Comparison of ENCODE assay signal across 1 worm cellular context in the genomic region with DNA sequence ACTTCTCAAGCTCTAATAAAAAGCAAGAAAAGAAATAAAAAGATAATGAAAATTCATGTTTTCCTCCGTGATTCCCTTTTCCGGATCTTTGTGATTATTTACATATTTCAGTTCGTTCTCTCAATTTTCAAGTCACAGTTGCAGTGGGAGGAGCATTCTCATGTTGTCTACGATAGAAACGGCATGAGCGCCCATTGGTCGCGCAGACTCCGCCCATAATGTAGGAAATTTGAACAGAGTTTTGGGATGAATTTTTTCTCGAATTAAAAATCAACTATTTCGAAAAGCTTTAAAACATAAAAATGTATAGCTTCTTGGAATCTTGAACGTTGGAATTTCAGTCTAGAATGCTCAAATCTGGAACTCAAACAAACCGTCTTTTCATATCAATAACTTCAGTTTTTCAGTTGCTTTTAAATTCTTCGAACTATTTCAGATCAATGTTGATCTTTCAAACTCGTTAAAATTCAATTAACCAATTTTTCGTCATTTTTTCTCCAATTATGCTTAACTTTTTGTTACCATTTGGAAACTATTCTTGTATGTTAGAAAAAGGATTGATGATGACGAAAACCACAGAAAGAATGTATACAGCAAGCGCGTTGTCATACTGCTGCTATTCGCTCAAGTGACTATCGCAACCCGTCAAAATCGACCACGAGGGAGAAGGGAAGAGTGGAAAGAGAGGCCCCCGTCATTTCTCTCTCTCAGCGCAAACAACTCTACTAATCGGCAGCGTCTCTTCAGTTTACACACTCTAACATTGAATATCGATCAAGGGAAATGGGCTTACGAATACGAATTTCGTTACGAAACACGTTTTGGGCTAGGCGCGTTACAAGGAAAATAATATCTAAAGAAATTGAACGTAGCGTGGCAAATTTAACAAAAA.
A peak's percentile ranks its signal among the peaks of the same experiment; 100 is the strongest.
TF ChIP-seq lines count a peak whose summit lies in the region.

No protein-coding gene starts in this region.

TF ChIP-seq in whole organism, L4 larva, 104 proteins besides CTCF, POLR2A, EP300 and RAD21 (continued from another document):
- peak; percentile 32 for TF ChIP-seq dpl-1 (GFP tag; optimal IDR thresholded peaks at IDR 0.05; lab: Kevin White, UChicago)
- TF ChIP-seq cey-2 (tag; optimal IDR thresholded peaks at IDR 0.05; lab: Kevin White, UChicago; ENCODE audit: borderline replicate concordance, insufficient read depth), result no peak
- peak; percentile 98 for TF ChIP-seq aha-1 (tag; lab: Kevin White, UChicago)
- no peak for TF ChIP-seq ces-1 (GFP tag; optimal IDR thresholded peaks at IDR 0.05; lab: Kevin White, UChicago)
- TF ChIP-seq nhr-237 (tag; optimal IDR thresholded peaks at IDR 0.05; lab: Kevin White, UChicago), result no peak
- no peak for TF ChIP-seq ceh-82 (tag; optimal IDR thresholded peaks at IDR 0.05; lab: Kevin White, UChicago)
- TF ChIP-seq mdt-29 (GFP tag; IDR thresholded peaks at IDR 0.05; lab: Robert Waterston, UW), result peak; percentile 9
- TF ChIP-seq ZK337.2 (GFP tag; IDR thresholded peaks at IDR 0.05; lab: Robert Waterston, UW), result no peak
- TF ChIP-seq skn-1 (tag; optimal IDR thresholded peaks at IDR 0.05; lab: Kevin White, UChicago), result no peak
- TF ChIP-seq lin-29 (GFP tag; IDR thresholded peaks at IDR 0.05; lab: Robert Waterston, UW), result no peak
- TF ChIP-seq zfp-2 (tag; optimal IDR thresholded peaks at IDR 0.05; lab: Kevin White, UChicago), result no peak
- TF ChIP-seq mxl-2 (GFP tag; conservative IDR thresholded peaks at IDR 0.05; lab: Robert Waterston, UW), result no peak
- no peak for TF ChIP-seq zip-2 (tag; optimal IDR thresholded peaks at IDR 0.05; lab: Kevin White, UChicago)
- TF ChIP-seq daf-8 (GFP tag; IDR thresholded peaks at IDR 0.05; lab: Robert Waterston, UW), result no peak
- peak; percentile 70 for TF ChIP-seq lin-1 (GFP tag; IDR thresholded peaks at IDR 0.05; lab: Robert Waterston, UW)
- peak in 1 of 2 experiments; percentile 93 for TF ChIP-seq unc-62 (GFP tag; optimal IDR thresholded peaks at IDR 0.05 in 1 of 2; lab: Kevin White, UChicago)
- TF ChIP-seq unc-62 (tag; optimal IDR thresholded peaks at IDR 0.05; lab: Kevin White, UChicago), result peak; percentile 15
- TF ChIP-seq dmd-8 (GFP tag; IDR thresholded peaks at IDR 0.05; lab: Robert Waterston, UW), result peak; percentile 73
- TF ChIP-seq tag-97 (GFP tag; IDR thresholded peaks at IDR 0.05; lab: Robert Waterston, UW), result no peak
- peak; percentile 42 for TF ChIP-seq spr-3 (GFP tag; optimal IDR thresholded peaks at IDR 0.05; lab: Kevin White, UChicago)
- TF ChIP-seq madf-9 (GFP tag; conservative IDR thresholded peaks at IDR 0.05; lab: Robert Waterston, UW), result peak; percentile 29; the same call in 1 of the 2 replicates
- TF ChIP-seq Y105C5A.15 (GFP tag; IDR thresholded peaks at IDR 0.05; lab: Robert Waterston, UW), result peak; percentile 95
- no peak for TF ChIP-seq zag-1 (tag; optimal IDR thresholded peaks at IDR 0.05; lab: Kevin White, UChicago)
- TF ChIP-seq nhr-41 (GFP tag; IDR thresholded peaks at IDR 0.05; lab: Robert Waterston, UW), result 0 out of 2 replicates have a peak, but pooled peaks have one; percentile 11
- TF ChIP-seq madf-5 (GFP tag; IDR thresholded peaks at IDR 0.05; lab: Robert Waterston, UW), result 0 out of 4 replicates have a peak, but pooled peaks of 1 of the 2 experiments have one; percentile 18
- peak; percentile 41; the same call in 1 of the 2 replicates for TF ChIP-seq ctbp-1 (GFP tag; IDR thresholded peaks at IDR 0.05; lab: Robert Waterston, UW)
- peak; percentile 45 for TF ChIP-seq T20F7.1 (GFP tag; optimal IDR thresholded peaks at IDR 0.05; lab: Kevin White, UChicago)
- no peak for TF ChIP-seq ceh-32 (tag; optimal IDR thresholded peaks at IDR 0.05; lab: Kevin White, UChicago; ENCODE audit: poor library complexity)
- TF ChIP-seq gei-8 (GFP tag; optimal IDR thresholded peaks at IDR 0.05; lab: Kevin White, UChicago), result no peak
- TF ChIP-seq ztf-7 (tag; optimal IDR thresholded peaks at IDR 0.05; lab: Kevin White, UChicago), result no peak
- peak; percentile 97 for TF ChIP-seq hlh-30 (tag; optimal IDR thresholded peaks at IDR 0.05; lab: Kevin White, UChicago; ENCODE audit: insufficient read depth)
- no peak for TF ChIP-seq pqm-1 (tag; optimal IDR thresholded peaks at IDR 0.05; lab: Kevin White, UChicago)
- TF ChIP-seq F44E2.7 (GFP tag; IDR thresholded peaks at IDR 0.05; lab: Robert Waterston, UW), result no peak
- TF ChIP-seq fos-1 (tag; optimal IDR thresholded peaks at IDR 0.05; lab: Kevin White, UChicago), result no peak
- peak; percentile 71; the same call in 1 of the 2 replicates for TF ChIP-seq zfp-3 (GFP tag; conservative IDR thresholded peaks at IDR 0.05; lab: Robert Waterston, UW)
- peak; percentile 49 for TF ChIP-seq vab-7 (GFP tag; IDR thresholded peaks at IDR 0.05; lab: Robert Waterston, UW)
- 0 out of 2 replicates have a peak, but pooled peaks have one; percentile 17 for TF ChIP-seq Y75B8A.6 (GFP tag; IDR thresholded peaks at IDR 0.05; lab: Robert Waterston, UW)
- TF ChIP-seq rbr-2 (tag; optimal IDR thresholded peaks at IDR 0.05; lab: Kevin White, UChicago), result peak; percentile 24
- TF ChIP-seq nhr-76 (tag; optimal IDR thresholded peaks at IDR 0.05; lab: Kevin White, UChicago), result no peak
